Worm (Caenorhabditis elegans): ENCODE data around the gene ZK899.1.

Gene ZK899.1

ce11 chrX:9467573-9467972 is 21.1 kb downstream of the ZK899.1 start:
- peak; percentile 75 for TF ChIP-seq sem-4 (tag; optimal IDR thresholded peaks at IDR 0.05)
- TF ChIP-seq sma-3 (GFP tag; optimal IDR thresholded peaks at IDR 0.05), result peak; percentile 69
- no peak for TF ChIP-seq ZK546.5 (tag; optimal IDR thresholded peaks at IDR 0.05)
- TF ChIP-seq nhr-6 (tag; optimal IDR thresholded peaks at IDR 0.05), result peak; percentile 19
- no peak for TF ChIP-seq peb-1 (tag; optimal IDR thresholded peaks at IDR 0.05)
- peak; percentile 68 for TF ChIP-seq lin-13 (GFP tag; optimal IDR thresholded peaks at IDR 0.05)
- TF ChIP-seq nhr-11 (tag; optimal IDR thresholded peaks at IDR 0.05), result no peak
- peak; percentile 85 for TF ChIP-seq nhr-129 (tag; optimal IDR thresholded peaks at IDR 0.05)
- TF ChIP-seq snpc-4 (tag; optimal IDR thresholded peaks at IDR 0.05), result no peak
- TF ChIP-seq nhr-23 (tag; optimal IDR thresholded peaks at IDR 0.05), result no peak
- TF ChIP-seq fos-1 (tag; optimal IDR thresholded peaks at IDR 0.05), result peak; percentile 69
- TF ChIP-seq ztf-1 (GFP tag; conservative IDR thresholded peaks at IDR 0.05), result no peak
- no peak for TF ChIP-seq ama-1 (optimal IDR thresholded peaks at IDR 0.05)
- no peak for TF ChIP-seq unc-39 (tag; optimal IDR thresholded peaks at IDR 0.05)
- TF ChIP-seq ztf-4 (tag; optimal IDR thresholded peaks at IDR 0.05), result no peak
- no peak for TF ChIP-seq unc-62 (GFP tag; optimal IDR thresholded peaks at IDR 0.05)
- TF ChIP-seq R02D3.7 (tag; optimal IDR thresholded peaks at IDR 0.05), result no peak
- TF ChIP-seq elt-3 (tag; optimal IDR thresholded peaks at IDR 0.05), result no peak
- no peak for TF ChIP-seq dmd-4 (tag; optimal IDR thresholded peaks at IDR 0.05)
- TF ChIP-seq Y55F3AM.14 (GFP tag; optimal IDR thresholded peaks at IDR 0.05), result peak; percentile 47
- TF ChIP-seq crh-2 (tag; optimal IDR thresholded peaks at IDR 0.05), result peak; percentile 76
- no peak for TF ChIP-seq lin-39 (tag; optimal IDR thresholded peaks at IDR 0.05)
- TF ChIP-seq lin-11 (tag; optimal IDR thresholded peaks at IDR 0.05), result no peak
- peak; percentile 58 for TF ChIP-seq egl-27 (tag; optimal IDR thresholded peaks at IDR 0.05)
- TF ChIP-seq gmeb-1 (tag; optimal IDR thresholded peaks at IDR 0.05), result peak; percentile 45
- TF ChIP-seq nhr-77 (tag; optimal IDR thresholded peaks at IDR 0.05), result peak; percentile 57
- no peak for TF ChIP-seq aly-2 (tag; optimal IDR thresholded peaks at IDR 0.05)
- TF ChIP-seq sma-9 (GFP tag; optimal IDR thresholded peaks at IDR 0.05), result peak; percentile 74
- TF ChIP-seq sma-9 (tag; optimal IDR thresholded peaks at IDR 0.05), result no peak
- TF ChIP-seq mbf-1 (tag; optimal IDR thresholded peaks at IDR 0.05), result no peak
- TF ChIP-seq ceh-16 (tag; optimal IDR thresholded peaks at IDR 0.05), result no peak
- TF ChIP-seq nhr-237 (tag; optimal IDR thresholded peaks at IDR 0.05), result no peak
- no peak for TF ChIP-seq nhr-25 (tag; optimal IDR thresholded peaks at IDR 0.05)
- no peak for TF ChIP-seq alr-1 (tag; optimal IDR thresholded peaks at IDR 0.05)
- peak in 1 of 2 experiments; percentile 7 for TF ChIP-seq mdl-1 (tag; optimal IDR thresholded peaks at IDR 0.05)
- no peak for TF ChIP-seq elt-1 (tag; optimal IDR thresholded peaks at IDR 0.05)
- TF ChIP-seq nhr-21 (tag; optimal IDR thresholded peaks at IDR 0.05), result peak; percentile 83
- peak; percentile 67 for TF ChIP-seq zag-1 (tag; optimal IDR thresholded peaks at IDR 0.05)
- TF ChIP-seq F13H6.1 (tag; optimal IDR thresholded peaks at IDR 0.05), result peak; percentile 54
- no peak for TF ChIP-seq ztf-11 (tag; optimal IDR thresholded peaks at IDR 0.05)
- TF ChIP-seq lsy-2 (tag; optimal IDR thresholded peaks at IDR 0.05), result peak; percentile 61 to 73
- TF ChIP-seq skn-1 (tag; optimal IDR thresholded peaks at IDR 0.05), result peak; percentile 29
- TF ChIP-seq unc-55 (GFP tag; optimal IDR thresholded peaks at IDR 0.05), result peak; percentile 82
- TF ChIP-seq blmp-1 (tag; optimal IDR thresholded peaks at IDR 0.05; ENCODE audit: insufficient read depth), result peak; percentile 31
- TF ChIP-seq nhr-10 (tag; optimal IDR thresholded peaks at IDR 0.05), result no peak
- TF ChIP-seq mab-5 (tag; optimal IDR thresholded peaks at IDR 0.05), result peak; percentile 48
- peak; percentile 54 for TF ChIP-seq C34F6.9 (tag; optimal IDR thresholded peaks at IDR 0.05)
- TF ChIP-seq nhr-12 (tag; optimal IDR thresholded peaks at IDR 0.05), result no peak
- no peak for TF ChIP-seq ceh-82 (tag; optimal IDR thresholded peaks at IDR 0.05)
